Fruit fly (Drosophila melanogaster): ENCODE measurements around the gene CG34241.
A peak's percentile ranks its signal among the peaks of the same experiment; 100 is the strongest.

The CG34241 gene

DNA sequence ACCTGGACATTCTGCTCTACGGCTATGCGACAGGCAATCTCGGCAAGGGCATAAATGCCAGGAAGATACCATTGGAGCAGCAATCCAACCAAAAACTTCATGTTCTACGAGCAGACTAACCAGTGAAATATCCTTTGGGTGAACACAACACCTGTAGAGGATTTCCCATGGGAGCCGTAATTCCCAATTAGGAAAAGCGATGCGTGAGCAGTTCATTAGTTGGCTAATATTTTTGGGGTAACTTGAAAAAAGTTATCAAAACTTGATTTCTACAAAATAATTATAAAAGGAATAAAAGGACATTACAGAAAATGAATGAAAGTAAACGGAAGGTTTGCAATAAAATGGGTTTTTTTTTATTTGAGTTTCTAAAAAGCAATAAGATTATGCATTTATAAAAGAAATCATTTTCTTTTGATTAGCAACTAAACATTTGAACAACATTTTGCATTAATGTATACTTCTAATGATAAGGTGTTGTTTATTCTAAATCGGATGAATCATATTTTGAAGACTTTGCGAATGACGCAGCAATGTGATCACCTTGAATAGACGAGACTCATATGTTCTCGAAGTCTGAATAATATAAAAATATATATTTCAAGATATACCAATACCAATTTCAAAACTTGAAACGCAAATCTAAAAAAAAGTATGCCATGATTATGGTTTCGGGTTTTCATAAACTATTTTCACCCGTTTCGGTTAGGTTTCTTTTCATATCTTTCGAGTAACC is at the start of gene CG34241, which contains the start of gene Ir68b:
CG34241 (plus strand) TSS at position 686 of the 736 bp plus-strand sequence.
Ir68b (minus strand) TSS at position 101 of the 736 bp plus-strand sequence.
- TF ChIP-seq Hr96 (GFP tag; optimal IDR thresholded peaks at IDR 0.05) = no peak
- TF ChIP-seq CG11617 (GFP tag; optimal IDR thresholded peaks at IDR 0.05) = no peak
- TF ChIP-seq toe (GFP tag; optimal IDR thresholded peaks at IDR 0.05) = no peak
- no peak for TF ChIP-seq CG7101 (tag; optimal IDR thresholded peaks at IDR 0.05)
- TF ChIP-seq CG33017 (tag; optimal IDR thresholded peaks at IDR 0.05) = no peak
- TF ChIP-seq CG1620 (GFP tag; optimal IDR thresholded peaks at IDR 0.05) = no peak
- TF ChIP-seq CG12768 (GFP tag; optimal IDR thresholded peaks at IDR 0.05) = no peak
- no peak for TF ChIP-seq CG7045 (GFP tag; optimal IDR thresholded peaks at IDR 0.05)
- TF ChIP-seq kay (GFP tag; ENCODE audit: borderline replicate concordance) = no peak
- no peak for TF ChIP-seq Mnt (GFP tag; optimal IDR thresholded peaks at IDR 0.05)
- TF ChIP-seq cic (GFP tag; optimal IDR thresholded peaks at IDR 0.05) = no peak
- no peak for TF ChIP-seq Crg-1 (GFP tag; optimal IDR thresholded peaks at IDR 0.05)
- TF ChIP-seq bab1 (GFP tag; optimal IDR thresholded peaks at IDR 0.05) = no peak
- TF ChIP-seq ovo (GFP tag; optimal IDR thresholded peaks at IDR 0.05) = no peak

DNA sequence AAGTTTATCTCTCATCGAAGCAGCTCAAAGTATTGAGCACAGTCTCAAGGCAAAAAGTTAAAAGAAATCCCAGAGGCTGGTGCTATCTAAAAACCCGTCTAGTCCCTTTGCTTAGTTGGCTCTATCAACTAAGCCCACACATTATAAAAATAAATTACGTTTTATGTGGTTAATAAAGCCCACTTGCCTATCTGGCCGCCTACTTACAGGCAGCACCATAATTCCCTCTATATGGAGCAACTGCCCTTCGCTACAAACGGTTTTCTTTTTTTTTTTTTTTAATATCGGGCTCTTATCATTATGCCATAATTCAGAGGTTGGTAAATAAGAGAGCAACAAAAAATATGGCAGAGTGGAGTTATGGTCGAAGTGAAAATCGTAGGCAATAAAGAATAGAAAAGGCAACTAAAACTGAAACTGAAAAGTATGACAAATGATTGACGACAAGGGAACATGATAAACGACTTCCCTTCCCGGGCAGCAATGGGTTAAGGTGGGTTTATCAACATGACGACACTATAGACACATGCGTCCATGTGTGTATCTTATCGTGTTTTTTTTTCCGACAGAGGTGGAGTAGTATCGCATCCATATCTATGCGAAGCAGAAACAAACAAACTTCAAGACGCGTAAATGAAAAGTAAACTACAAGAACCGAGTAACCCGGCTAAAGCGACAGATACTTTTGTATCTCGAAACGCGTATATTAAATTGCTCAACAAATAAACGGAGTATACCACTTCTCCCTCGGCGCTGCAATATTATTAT is 49.0 kb upstream of the CG34241 start:
- peak; percentile 63 for TF ChIP-seq CG33017 (tag; optimal IDR thresholded peaks at IDR 0.05)
- TF ChIP-seq toe (GFP tag; optimal IDR thresholded peaks at IDR 0.05) = peak; percentile 6
- TF ChIP-seq Crg-1 (GFP tag; optimal IDR thresholded peaks at IDR 0.05) = no peak
- TF ChIP-seq pad (GFP tag; optimal IDR thresholded peaks at IDR 0.05) = no peak
- TF ChIP-seq cic (GFP tag; optimal IDR thresholded peaks at IDR 0.05) = peak; percentile 11
- TF ChIP-seq CG7101 (tag; optimal IDR thresholded peaks at IDR 0.05) = peak; percentile 4
- TF ChIP-seq CG5204 (GFP tag; optimal IDR thresholded peaks at IDR 0.05) = peak; percentile 37
- peak; percentile 14 for TF ChIP-seq Mnt (GFP tag; optimal IDR thresholded peaks at IDR 0.05)
- TF ChIP-seq kay (GFP tag; ENCODE audit: borderline replicate concordance) = no peak
- no peak for TF ChIP-seq Hr96 (GFP tag; optimal IDR thresholded peaks at IDR 0.05)
- TF ChIP-seq CG1620 (GFP tag; optimal IDR thresholded peaks at IDR 0.05) = no peak
- TF ChIP-seq CG7045 (GFP tag; optimal IDR thresholded peaks at IDR 0.05) = peak; percentile 29

DNA sequence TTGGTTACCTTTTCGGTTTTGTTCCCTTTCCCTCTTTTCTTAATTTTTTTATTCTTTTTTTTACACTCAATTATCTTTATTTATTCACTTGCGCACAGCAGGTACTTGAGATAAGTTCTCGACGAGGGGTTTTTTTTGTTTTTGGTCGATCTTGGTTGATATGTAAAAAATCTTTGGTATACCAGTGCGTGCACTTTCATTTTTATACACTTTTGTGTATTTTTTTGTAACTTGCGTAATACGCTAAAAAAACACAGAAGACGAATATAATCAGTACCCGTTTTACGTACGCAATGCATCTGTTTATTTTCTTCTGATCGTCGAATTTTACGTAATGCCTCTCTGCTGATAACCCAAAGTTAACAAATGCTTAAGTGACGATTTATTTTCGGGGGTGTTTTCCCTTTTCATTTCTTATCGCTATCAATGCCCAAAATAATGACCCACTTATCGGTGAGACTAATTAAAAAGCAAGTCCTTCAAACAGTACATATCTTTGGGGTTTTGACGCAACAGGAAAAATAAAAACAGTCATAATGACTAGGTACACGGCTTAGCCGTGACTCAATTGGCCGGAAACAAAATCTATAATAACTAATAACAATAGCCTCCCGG is 48.4 kb upstream of the CG34241 start:
- TF ChIP-seq bab1 (GFP tag; optimal IDR thresholded peaks at IDR 0.05) = no peak
- TF ChIP-seq kay (GFP tag; ENCODE audit: borderline replicate concordance) = no peak
- no peak for TF ChIP-seq Crg-1 (GFP tag; optimal IDR thresholded peaks at IDR 0.05)
- no peak for TF ChIP-seq tj (GFP tag; optimal IDR thresholded peaks at IDR 0.05)
- TF ChIP-seq toe (GFP tag; optimal IDR thresholded peaks at IDR 0.05) = no peak
- no peak for TF ChIP-seq CG5204 (GFP tag; optimal IDR thresholded peaks at IDR 0.05)
- TF ChIP-seq pad (GFP tag; optimal IDR thresholded peaks at IDR 0.05) = no peak
- TF ChIP-seq Mnt (GFP tag; optimal IDR thresholded peaks at IDR 0.05) = no peak
- no peak for TF ChIP-seq Clk (GFP tag; optimal IDR thresholded peaks at IDR 0.05)
- no peak for TF ChIP-seq CG7101 (tag; optimal IDR thresholded peaks at IDR 0.05)
- no peak for TF ChIP-seq CG1620 (GFP tag; optimal IDR thresholded peaks at IDR 0.05)
- TF ChIP-seq CG12768 (GFP tag; optimal IDR thresholded peaks at IDR 0.05) = no peak
- no peak for TF ChIP-seq Hr96 (GFP tag; optimal IDR thresholded peaks at IDR 0.05)

DNA sequence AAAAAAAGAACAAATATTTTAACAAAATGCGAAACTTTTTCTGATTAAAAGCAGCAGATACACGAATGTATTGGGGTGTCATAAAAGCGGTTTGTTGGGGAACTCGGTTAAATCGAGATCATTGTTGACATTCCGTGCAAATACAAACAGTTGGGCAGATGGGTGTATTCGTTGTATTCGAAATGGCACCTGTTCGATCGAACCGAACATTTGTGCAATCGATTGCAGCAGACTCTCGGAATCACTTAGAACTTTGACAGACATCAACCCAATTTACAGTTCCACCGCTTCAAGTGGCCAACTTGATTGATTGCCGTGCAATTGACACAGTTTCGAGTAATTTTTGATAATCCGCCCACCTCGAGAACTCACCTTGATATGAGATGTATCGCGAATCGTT is 47.4 kb upstream of the CG34241 start:
- no peak for TF ChIP-seq tj (GFP tag; optimal IDR thresholded peaks at IDR 0.05)
- no peak for TF ChIP-seq CG14711 (tag; optimal IDR thresholded peaks at IDR 0.05)

DNA sequence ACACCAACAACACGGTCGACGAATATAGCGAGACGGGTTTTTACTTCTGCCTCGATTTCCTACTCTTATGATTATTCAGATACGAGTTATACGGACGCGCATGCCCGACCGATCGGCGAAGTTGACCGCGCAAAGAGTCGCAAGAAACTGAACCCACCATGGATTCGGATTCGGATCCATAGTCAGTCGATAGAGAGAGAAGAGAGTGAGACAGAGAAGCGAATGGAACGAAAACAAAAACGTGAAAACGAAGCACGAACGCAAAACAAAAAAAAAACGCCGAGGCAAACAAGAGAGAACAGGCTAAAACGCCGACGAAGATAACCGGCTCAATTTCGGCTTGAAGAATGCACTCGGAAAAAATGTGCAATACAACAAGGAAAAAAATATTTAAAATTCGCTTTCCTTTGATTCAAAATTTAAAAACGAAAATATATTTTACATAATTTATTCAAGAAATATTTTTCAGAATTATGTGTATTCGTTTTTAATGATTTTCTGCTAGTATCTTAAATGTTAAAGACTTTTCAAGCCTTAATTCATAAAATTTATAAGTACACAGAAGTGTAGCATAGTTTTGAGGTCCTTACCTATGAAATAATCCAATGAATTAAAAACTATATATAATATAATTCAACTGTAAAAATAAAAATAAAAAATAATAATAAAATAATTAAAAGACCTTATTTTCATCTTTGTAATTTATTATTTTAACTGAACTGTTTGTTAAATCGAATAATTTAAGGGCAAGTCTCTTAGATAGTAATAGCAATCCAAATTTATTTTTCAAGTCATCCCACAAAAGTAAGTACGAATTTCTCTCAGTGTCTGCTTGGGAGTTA is 45.9 kb upstream of the CG34241 start, which contains the start of gene Sema5c:
Sema5c (minus strand) TSS at position 152 of the 842 bp plus-strand sequence.
- TF ChIP-seq ovo (GFP tag; optimal IDR thresholded peaks at IDR 0.05) (no peak), CG7101 (tag; optimal IDR thresholded peaks at IDR 0.05) (no peak), CG14711 (tag; optimal IDR thresholded peaks at IDR 0.05) (peak; percentile 3), CG7045 (GFP tag; optimal IDR thresholded peaks at IDR 0.05) (peak; percentile 1), toe (GFP tag; optimal IDR thresholded peaks at IDR 0.05) (peak; percentile 2), pad (GFP tag; optimal IDR thresholded peaks at IDR 0.05) (no peak), CG1620 (GFP tag; optimal IDR thresholded peaks at IDR 0.05) (no peak), kay (GFP tag; ENCODE audit: borderline replicate concordance) (no peak), bab1 (GFP tag; optimal IDR thresholded peaks at IDR 0.05) (peak; percentile 20), CG33017 (tag; optimal IDR thresholded peaks at IDR 0.05) (no peak), Hr96 (GFP tag; optimal IDR thresholded peaks at IDR 0.05) (peak; percentile 38), Mnt (GFP tag; optimal IDR thresholded peaks at IDR 0.05) (peak; percentile 28), CG5204 (GFP tag; optimal IDR thresholded peaks at IDR 0.05) (peak; percentile 20), cic (GFP tag; optimal IDR thresholded peaks at IDR 0.05) (peak; percentile 77), Clk (GFP tag; optimal IDR thresholded peaks at IDR 0.05) (no peak), cnc (optimal IDR thresholded peaks at IDR 0.05) (no peak), tj (GFP tag; optimal IDR thresholded peaks at IDR 0.05) (peak; percentile 77), Crg-1 (GFP tag; optimal IDR thresholded peaks at IDR 0.05) (no peak), CG11617 (GFP tag; optimal IDR thresholded peaks at IDR 0.05) (peak; percentile 59), CG12768 (GFP tag; optimal IDR thresholded peaks at IDR 0.05) (peak; percentile 29)

Data from whole organism, adult.